Worm (Caenorhabditis elegans): ENCODE results near the gene xbx-3.

- no peak for TF ChIP-seq ama-1 (optimal IDR thresholded peaks at IDR 0.05)
- TF ChIP-seq unc-86 (tag; optimal IDR thresholded peaks at IDR 0.05) = peak; percentile 60
Measured at ce11 chrIII:10064140-10064539, 28.4 kb downstream of the xbx-3 start, which contains the start of gene ekl-6.
